Fruit fly (Drosophila melanogaster) whole organism, pupa: Measurements from ENCODE around the gene Pstk.
A peak's percentile ranks its signal among the peaks of the same experiment; 100 is the strongest.

Source experiments
- CG10348 ChIP-seq: fragments of 200-800 bp; sonication (Bioruptor generic); IDR thresholded peaks from 2 replicates; pipeline ENCODE4 v1.3.6; 2022; ENCODE audit warnings: missing biosample characterization, missing genetic modification characterization
- CG12605 ChIP-seq: fragments of 200-800 bp; sonication (Bioruptor generic); IDR thresholded peaks from 2 replicates; pipeline ENCODE4 v1.3.6; 2022; ENCODE audit warnings: missing biosample characterization, missing genetic modification characterization
- CG13204 ChIP-seq: fragments of 200-800 bp; sonication (Bioruptor generic); optimal IDR thresholded peaks from 2 replicates; lab custom pipeline; 2018; ENCODE audit warnings: missing biosample characterization, mild to moderate bottlenecking, missing genetic modification characterization, moderate library complexity
- CG14655 ChIP-seq: fragments of 200-800 bp; sonication (Bioruptor generic); optimal IDR thresholded peaks from 3 replicates; lab custom pipeline; 2017; ENCODE audit warnings: mild to moderate bottlenecking, missing biosample characterization, missing genetic modification reagents, missing genetic modification characterization
- CG15710 ChIP-seq: fragments of 200-800 bp; sonication (Bioruptor generic); optimal IDR thresholded peaks from 2 replicates; lab custom pipeline; 2018; ENCODE audit warnings: missing biosample characterization, mild to moderate bottlenecking, missing genetic modification characterization, moderate library complexity
- CG17806 ChIP-seq: fragments of 200-800 bp; sonication (Bioruptor generic); optimal IDR thresholded peaks from 2 replicates; lab custom pipeline; 2018; ENCODE audit warnings: missing biosample characterization, mild to moderate bottlenecking, missing genetic modification characterization, moderate library complexity
- CG32121 ChIP-seq: fragments of 200-800 bp; sonication (Bioruptor generic); IDR thresholded peaks from 2 replicates; pipeline ENCODE4 v1.3.6; 2022; ENCODE audit warnings: missing biosample characterization, missing genetic modification characterization
- CG34367 ChIP-seq: fragments of 200-800 bp; sonication (Bioruptor generic); optimal IDR thresholded peaks from 2 replicates; lab custom pipeline; 2018; ENCODE audit warnings: missing biosample characterization, mild to moderate bottlenecking, missing genetic modification characterization
- CG4496 ChIP-seq: fragments of 200-800 bp; sonication (Bioruptor generic); IDR thresholded peaks from 3 replicates; pipeline ENCODE4 v1.3.6; 2022; ENCODE audit warnings: missing biosample characterization, missing genetic modification characterization
- CG8159 ChIP-seq: fragments of 200-800 bp; sonication (Bioruptor generic); optimal IDR thresholded peaks from 3 replicates; lab custom pipeline; 2018; ENCODE audit warnings: missing biosample characterization, mild to moderate bottlenecking, missing genetic modification characterization, moderate library complexity
- CG8301 ChIP-seq: fragments of 200-800 bp; sonication (Bioruptor generic); optimal IDR thresholded peaks from 2 replicates; lab custom pipeline; 2018; ENCODE audit warnings: missing biosample characterization, mild to moderate bottlenecking, missing genetic modification characterization
- CG9948 ChIP-seq: fragments of 200-800 bp; sonication (Bioruptor generic); optimal IDR thresholded peaks from 2 replicates; lab custom pipeline; 2018; ENCODE audit warnings: missing biosample characterization, mild to moderate bottlenecking, missing genetic modification characterization, moderate library complexity
- D1 ChIP-seq: fragments of 200-800 bp; sonication (Bioruptor generic); optimal IDR thresholded peaks from 2 replicates; lab custom pipeline; 2018; ENCODE audit warnings: missing biosample characterization, mild to moderate bottlenecking, missing genetic modification characterization, moderate library complexity
- EcR ChIP-seq: fragments of 200-800 bp; sonication (Bioruptor generic); optimal IDR thresholded peaks from 3 replicates; lab custom pipeline; 2019; ENCODE audit warnings: missing biosample characterization, missing genetic modification characterization, mild to moderate bottlenecking, moderate library complexity, missing genetic modification reagents
- Ets98B ChIP-seq: fragments of 200-800 bp; sonication (Bioruptor generic); IDR thresholded peaks from 2 replicates; pipeline ENCODE4 v1.3.6; 2022; ENCODE audit warnings: missing biosample characterization, missing genetic modification characterization
- Pif1A ChIP-seq: fragments of 200-800 bp; sonication (Bioruptor generic); optimal IDR thresholded peaks from 3 replicates; lab custom pipeline; 2016; ENCODE audit warnings: missing biosample characterization, missing genetic modification characterization
- Pif1B ChIP-seq: fragments of 200-800 bp; sonication (Bioruptor generic); optimal IDR thresholded peaks from 3 replicates; lab custom pipeline; 2016; ENCODE audit warnings: missing biosample characterization, missing genetic modification characterization
- Snoo ChIP-seq: fragments of 200-800 bp; sonication (Bioruptor generic); optimal IDR thresholded peaks from 3 replicates; lab custom pipeline; 2017; ENCODE audit warnings: missing biosample characterization, mild to moderate bottlenecking, missing genetic modification characterization, inconsistent platforms
- fd96Ca ChIP-seq: fragments of 200-800 bp; sonication (Bioruptor generic); IDR thresholded peaks from 3 replicates; pipeline ENCODE4 v1.3.6; 2022; ENCODE audit warnings: missing biosample characterization, missing genetic modification characterization
- gl ChIP-seq: fragments of 200-800 bp; sonication (Bioruptor generic); optimal IDR thresholded peaks from 2 replicates; lab custom pipeline; 2018; ENCODE audit warnings: missing biosample characterization, mild to moderate bottlenecking, missing genetic modification characterization
- rn ChIP-seq: fragments of 200-800 bp; sonication (Bioruptor generic); IDR thresholded peaks from 2 replicates; pipeline ENCODE4 v1.3.6; 2022; ENCODE audit warnings: missing biosample characterization, missing genetic modification characterization

The Pstk gene

DNA sequence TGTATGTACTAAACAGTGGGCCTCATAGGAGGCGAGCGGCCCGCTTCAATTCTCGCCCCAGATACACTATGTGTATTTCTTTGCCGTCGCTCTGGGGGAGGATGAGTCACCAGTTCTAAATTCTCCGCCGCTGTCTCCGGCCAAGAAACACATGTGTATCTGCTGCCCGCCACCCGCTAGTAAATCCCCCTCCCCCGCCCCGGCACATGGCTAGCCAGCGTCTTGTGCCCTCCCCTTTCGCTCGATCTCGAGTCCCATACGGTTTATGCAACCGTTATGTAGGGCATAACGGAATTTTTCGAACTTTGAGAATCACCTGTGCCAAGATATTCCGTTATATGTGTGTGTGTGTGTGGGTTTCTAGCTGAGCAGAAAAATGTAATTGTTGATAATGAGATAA lies 12.4 kb downstream of the Pstk start:
- TF ChIP-seq Snoo (tag; lab: Kevin White, UChicago): no peak
- no peak for TF ChIP-seq CG9948
- peak; percentile 29 for TF ChIP-seq CG13204 (GFP tag; lab: Kevin White, UChicago)
- no peak for TF ChIP-seq EcR
- TF ChIP-seq gl (tag; lab: Kevin White, UChicago): no peak

- TF ChIP-seq CG17806 (tag; lab: Kevin White, UChicago) (no peak), gl (tag; lab: Kevin White, UChicago) (no peak), rn (GFP tag; lab: Robert Waterston, UW) (no peak), EcR (peak; percentile 60), CG14655 (GFP tag; lab: Kevin White, UChicago) (no peak), Pif1A (GFP tag; lab: Kevin White, UChicago) (no peak), CG4496 (GFP tag; lab: Robert Waterston, UW) (peak; percentile 45; the same call in 1 of the 3 replicates), Ets98B (GFP tag; lab: Robert Waterston, UW) (peak; percentile 30; the same call in 1 of the 2 replicates), CG32121 (GFP tag; lab: Robert Waterston, UW) (peak; percentile 39; the same call in 1 of the 2 replicates), Snoo (tag; lab: Kevin White, UChicago) (no peak)
Observed at dm6 chrX:19604997-19605396, 13.3 kb downstream of the Pstk start, which contains the start of gene CG14207. TSS of gene CG14207 (plus strand) at chrX:19605199.

DNA sequence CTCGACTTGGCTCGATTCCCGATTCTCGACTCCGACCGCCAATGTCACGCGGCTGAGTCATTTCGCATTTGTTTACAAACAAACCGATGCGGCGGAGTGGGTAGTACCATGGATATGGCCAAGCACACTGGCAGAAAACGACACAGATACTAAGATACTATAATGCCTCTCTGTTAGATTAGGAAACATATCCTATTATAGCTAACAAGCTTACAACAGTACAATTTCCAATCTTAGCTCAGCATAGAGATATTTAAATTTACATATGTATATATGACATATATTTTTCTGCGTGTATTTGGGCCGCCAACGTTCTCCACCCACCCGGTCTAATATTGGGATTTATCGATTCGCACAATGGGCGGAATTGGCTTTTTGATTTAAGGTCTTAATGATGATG lies 14.4 kb downstream of the Pstk start:
- TF ChIP-seq CG12605 (GFP tag; lab: Robert Waterston, UW) (peak; percentile 72), CG17806 (tag; lab: Kevin White, UChicago) (peak; percentile 77), D1 (tag; lab: Kevin White, UChicago) (no peak), CG4496 (GFP tag; lab: Robert Waterston, UW) (peak; percentile 92), rn (GFP tag; lab: Robert Waterston, UW) (peak; percentile 59), CG8301 (tag; lab: Kevin White, UChicago) (peak; percentile 83), CG32121 (GFP tag; lab: Robert Waterston, UW) (peak; percentile 82), Ets98B (GFP tag; lab: Robert Waterston, UW) (peak; percentile 89), gl (tag; lab: Kevin White, UChicago) (peak; percentile 23), Snoo (tag; lab: Kevin White, UChicago) (peak; percentile 72), EcR (no peak), fd96Ca (GFP tag; lab: Robert Waterston, UW) (peak; percentile 82), CG8159 (tag; lab: Kevin White, UChicago) (peak; percentile 72), CG13204 (GFP tag; lab: Kevin White, UChicago) (peak; percentile 15), CG9948 (peak; percentile 73), Pif1A (GFP tag; lab: Kevin White, UChicago) (peak; percentile 72), CG10348 (peak; percentile 26; the same call in 1 of the 2 replicates), CG14655 (GFP tag; lab: Kevin White, UChicago) (peak; percentile 87), CG15710 (tag; lab: Kevin White, UChicago) (peak; percentile 58), CG34367 (tag; lab: Kevin White, UChicago) (peak; percentile 55), Pif1B (peak; percentile 73)

- no peak for TF ChIP-seq CG12605 (GFP tag; lab: Robert Waterston, UW)
- TF ChIP-seq CG34367 (tag; lab: Kevin White, UChicago): no peak
- TF ChIP-seq D1 (tag; lab: Kevin White, UChicago): no peak
- TF ChIP-seq CG32121 (GFP tag; lab: Robert Waterston, UW): no peak
- no peak for TF ChIP-seq CG8159 (tag; lab: Kevin White, UChicago)
- no peak for TF ChIP-seq rn (GFP tag; lab: Robert Waterston, UW)
- TF ChIP-seq fd96Ca (GFP tag; lab: Robert Waterston, UW): no peak
- TF ChIP-seq CG4496 (GFP tag; lab: Robert Waterston, UW): no peak
- no peak for TF ChIP-seq CG17806 (tag; lab: Kevin White, UChicago)
- no peak for TF ChIP-seq CG10348
- no peak for TF ChIP-seq CG9948
- TF ChIP-seq Pif1A (GFP tag; lab: Kevin White, UChicago): no peak
- no peak for TF ChIP-seq CG13204 (GFP tag; lab: Kevin White, UChicago)
Observed at dm6 chrX:19602483-19602882, 15.9 kb downstream of the Pstk start.

- TF ChIP-seq Snoo (tag; lab: Kevin White, UChicago): no peak
- TF ChIP-seq CG13204 (GFP tag; lab: Kevin White, UChicago): no peak
- TF ChIP-seq CG12605 (GFP tag; lab: Robert Waterston, UW): no peak
- no peak for TF ChIP-seq CG32121 (GFP tag; lab: Robert Waterston, UW)
- no peak for TF ChIP-seq CG17806 (tag; lab: Kevin White, UChicago)
- no peak for TF ChIP-seq CG8301 (tag; lab: Kevin White, UChicago)
- TF ChIP-seq fd96Ca (GFP tag; lab: Robert Waterston, UW): no peak
- TF ChIP-seq gl (tag; lab: Kevin White, UChicago): no peak
- TF ChIP-seq D1 (tag; lab: Kevin White, UChicago): no peak
Observed at dm6 chrX:19601644-19602043, 16.7 kb downstream of the Pstk start, which contains the start of gene CG14220. TSS of gene CG14220 (minus strand) at chrX:19601851.

DNA sequence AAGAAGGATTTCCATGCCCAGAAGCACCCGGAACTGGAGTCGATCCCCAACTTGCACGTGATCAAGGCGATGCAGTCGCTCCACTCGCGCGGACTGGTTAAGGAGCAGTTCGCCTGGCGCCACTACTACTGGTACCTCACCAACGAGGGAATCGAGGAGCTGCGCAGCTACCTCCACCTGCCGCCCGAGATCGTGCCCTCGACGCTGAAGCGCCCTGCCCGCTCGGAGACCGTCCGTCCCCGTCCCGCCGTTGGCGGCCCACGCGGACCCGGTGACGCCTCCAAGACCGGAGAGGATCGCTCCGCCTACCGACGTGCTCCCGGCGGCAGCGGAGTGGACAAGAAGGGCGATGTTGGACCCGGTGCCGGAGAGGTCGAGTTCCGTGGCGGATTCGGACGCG lies 19.8 kb downstream of the Pstk start:
- TF ChIP-seq Ets98B (GFP tag; lab: Robert Waterston, UW): no peak
- TF ChIP-seq CG10348: no peak
- TF ChIP-seq CG9948: no peak
- TF ChIP-seq CG15710 (tag; lab: Kevin White, UChicago): no peak
- TF ChIP-seq CG12605 (GFP tag; lab: Robert Waterston, UW): no peak
- TF ChIP-seq CG13204 (GFP tag; lab: Kevin White, UChicago): no peak
- TF ChIP-seq Snoo (tag; lab: Kevin White, UChicago): no peak
